Worm (Caenorhabditis elegans) whole organism, midembryonic: ENCODE data around the gene Y69A2AR.12.

Experiments used
- T22C8.4 ChIP-seq: fragments of 200-800 bp; sonication (Bioruptor generic); IDR thresholded peaks from 2 replicates; pipeline ENCODE4 v1.3.6; 2022; ENCODE audit warnings: missing genetic modification characterization, missing compliant biosample characterization
- cog-1 ChIP-seq: sonication (generic microtip); optimal IDR thresholded peaks from 2 replicates; lab custom pipeline; 2016; ENCODE audit warnings: missing genetic modification characterization, missing compliant biosample characterization
- flt-1 ChIP-seq: fragments of 200-800 bp; sonication (Bioruptor generic); IDR thresholded peaks from 2 replicates; pipeline ENCODE4 v1.3.6; 2022; ENCODE audit warnings: missing genetic modification characterization, missing compliant biosample characterization
- klf-2 ChIP-seq: fragments of 200-800 bp; sonication (Bioruptor generic); conservative IDR thresholded peaks from 2 replicates; pipeline ENCODE4 v1.3.6; 2022; ENCODE audit warnings: missing genetic modification reagents, missing genetic modification characterization, missing compliant biosample characterization
- med-1 ChIP-seq: sonication (generic microtip); optimal IDR thresholded peaks from 2 replicates; lab custom pipeline; 2017; ENCODE audit warnings: missing genetic modification characterization, mild to moderate bottlenecking, missing compliant biosample characterization, antibody characterized with exemption, missing genetic modification reagents; ENCODE audit not compliant: insufficient read depth
- ref-1 ChIP-seq: fragments of 200-800 bp; sonication (Bioruptor generic); conservative IDR thresholded peaks from 2 replicates; pipeline ENCODE4 v1.3.6; 2022; ENCODE audit warnings: missing genetic modification reagents, missing genetic modification characterization, missing compliant biosample characterization
- tab-1 ChIP-seq: fragments of 200-800 bp; sonication (Bioruptor generic); IDR thresholded peaks from 2 replicates; pipeline ENCODE4 v1.3.6; 2022; ENCODE audit warnings: missing genetic modification characterization, missing compliant biosample characterization
- ztf-23 ChIP-seq: fragments of 200-800 bp; sonication (Bioruptor generic); IDR thresholded peaks from 2 replicates; pipeline ENCODE4 v1.3.6; 2022; ENCODE audit warnings: missing genetic modification reagents, missing genetic modification characterization, missing compliant biosample characterization
- ztf-29 ChIP-seq: fragments of 200-800 bp; sonication (Bioruptor generic); IDR thresholded peaks from 2 replicates; pipeline ENCODE4 v1.3.6; 2022; ENCODE audit warnings: missing genetic modification reagents, missing genetic modification characterization, missing compliant biosample characterization

Y69A2AR.12 gene

DNA sequence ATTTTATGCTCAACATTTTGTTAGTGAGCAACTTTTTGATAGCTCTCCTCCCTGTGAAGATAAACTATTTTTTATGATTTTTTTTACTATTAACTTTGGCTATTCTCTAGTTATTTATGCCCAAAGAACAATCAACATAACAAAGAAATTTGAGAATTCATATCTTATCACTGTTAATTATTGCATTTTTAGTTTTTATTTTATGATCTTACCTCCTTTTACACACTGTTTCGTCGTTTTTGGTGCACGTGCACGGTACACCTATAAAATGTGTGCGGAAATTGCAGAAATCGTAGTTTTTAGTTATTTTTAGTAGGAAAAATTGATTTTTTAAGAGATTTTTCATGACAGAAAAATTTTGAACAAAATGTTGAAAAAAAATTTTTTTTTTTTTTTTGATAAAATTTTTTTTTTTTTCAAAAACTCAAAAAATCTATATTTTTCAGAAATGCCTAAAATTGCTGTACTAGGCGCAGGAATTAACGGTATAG lies 45.4 kb downstream of the Y69A2AR.12 start, which contains the start of gene daao-1:
TSS of gene daao-1 (plus strand) at position 441 of the 491 bp plus-strand sequence.
- no peak for TF ChIP-seq ztf-23 (GFP tag; lab: Robert Waterston, UW)
- no peak for TF ChIP-seq tab-1

DNA sequence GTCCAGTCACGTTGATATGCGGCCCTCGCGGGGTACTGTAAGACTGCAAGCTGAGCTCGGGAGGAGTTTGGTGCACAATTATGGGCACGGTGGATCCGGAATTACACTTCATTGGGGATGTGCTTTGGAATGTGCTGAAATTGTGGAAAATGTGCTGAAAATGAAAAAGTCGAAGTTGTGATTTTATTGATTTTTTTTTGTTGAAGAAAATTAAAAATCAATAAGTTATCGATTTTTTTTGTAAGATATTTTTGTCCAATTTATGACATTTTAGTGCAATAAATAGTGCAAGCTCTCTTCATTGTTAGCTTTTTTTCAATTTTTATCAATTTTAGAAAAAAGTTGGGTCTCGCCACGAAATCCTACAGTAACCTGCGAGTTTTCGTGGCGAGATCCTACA lies 48.4 kb downstream of the Y69A2AR.12 start:
- no peak for TF ChIP-seq med-1 (GFP tag; lab: Kevin White, UChicago)
- TF ChIP-seq ztf-29 = no peak
- peak; percentile 69; the same call in 1 of the 2 replicates for TF ChIP-seq T22C8.4 (GFP tag; lab: Robert Waterston, UW)
- no peak for TF ChIP-seq flt-1
- no peak for TF ChIP-seq cog-1 (tag; lab: Kevin White, UChicago)
- TF ChIP-seq ref-1 (GFP tag; lab: Robert Waterston, UW) = no peak

DNA sequence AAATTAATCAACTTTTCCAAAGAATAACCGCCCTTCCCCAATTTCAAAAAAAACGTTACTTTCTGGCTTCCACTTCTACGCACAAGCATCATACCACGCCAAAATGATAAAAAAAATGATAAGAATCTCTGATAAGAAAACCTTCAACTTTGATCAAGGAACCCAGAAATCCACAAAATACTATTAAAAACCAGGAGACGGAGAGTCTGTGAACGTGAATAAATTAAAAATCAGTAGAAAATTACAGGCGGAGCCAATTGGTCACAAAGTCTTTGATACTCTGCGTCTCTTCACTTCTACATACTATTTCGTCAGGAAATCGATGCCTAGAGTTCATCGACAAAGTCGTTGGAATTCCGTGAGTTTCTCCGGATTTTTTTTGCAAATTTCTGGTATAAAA lies 50.2 kb downstream of the Y69A2AR.12 start, which contains the start of gene smf-3:
TSS of gene smf-3 (plus strand) at position 259 of the 400 bp plus-strand sequence.
- TF ChIP-seq T22C8.4 (GFP tag; lab: Robert Waterston, UW) (no peak), ref-1 (GFP tag; lab: Robert Waterston, UW) (no peak), klf-2 (GFP tag; lab: Robert Waterston, UW) (no peak), cog-1 (tag; lab: Kevin White, UChicago) (no peak), tab-1 (no peak), flt-1 (no peak), ztf-29 (no peak), ztf-23 (GFP tag; lab: Robert Waterston, UW) (no peak), med-1 (GFP tag; lab: Kevin White, UChicago) (no peak)
